Fruit fly (Drosophila melanogaster) whole organism: ENCODE measurements around the gene Rpt3.

Experiments
- CG8478 ChIP-seq: fragments of >200 bp; optimal IDR thresholded peaks from 2 replicates; lab custom pipeline; 2018; ENCODE audit warnings: inconsistent platforms
- Dll ChIP-seq: fragments of >200 bp; optimal IDR thresholded peaks from 2 replicates; lab custom pipeline; 2017
- EcR ChIP-seq, 2 experiments: fragments of >200 bp; optimal IDR thresholded peaks; 2 replicates each; lab custom pipeline; 2017; ENCODE audit warnings: missing biosample characterization in 2 of 2, missing genetic modification characterization in 2 of 2, missing genetic modification reagents in 2 of 2
- pan ChIP-seq: fragments of >200 bp; optimal IDR thresholded peaks from 2 replicates; lab custom pipeline; 2017
- psq ChIP-seq: fragments of >200 bp; optimal IDR thresholded peaks from 2 replicates; lab custom pipeline; 2017
- usp ChIP-seq: fragments of >200 bp; optimal IDR thresholded peaks from 2 replicates; lab custom pipeline; 2017; ENCODE audit warnings: missing biosample characterization, missing genetic modification characterization, mixed read lengths

- TF ChIP-seq psq (lab: Kevin White, UChicago) (no peak), CG8478 (lab: Kevin White, UChicago) (no peak), pan (lab: Kevin White, UChicago) (no peak), Dll (no peak), usp (GFP tag; lab: Kevin White, UChicago) (no peak), EcR (GFP tag; optimal IDR thresholded peaks at IDR 0.05; lab: Kevin White, UChicago) (no peak)
These were observed 15.2 kb upstream of the Rpt3 start for dm6 chrX:11109670-11110069.
